Worm (Caenorhabditis elegans): ENCODE results near the gene C13F10.1.

- no peak for TF ChIP-seq ztf-11 (tag; optimal IDR thresholded peaks at IDR 0.05)
- no peak for TF ChIP-seq snpc-4 (tag; optimal IDR thresholded peaks at IDR 0.05)
- no peak for TF ChIP-seq mab-5 (tag; optimal IDR thresholded peaks at IDR 0.05)
- TF ChIP-seq bed-3 (GFP tag; optimal IDR thresholded peaks at IDR 0.05): no peak
- no peak for TF ChIP-seq nhr-28 (tag; optimal IDR thresholded peaks at IDR 0.05)
- no peak for TF ChIP-seq zip-8 (tag; optimal IDR thresholded peaks at IDR 0.05)
- TF ChIP-seq mls-2 (tag; optimal IDR thresholded peaks at IDR 0.05): no peak
- TF ChIP-seq nhr-237 (tag; optimal IDR thresholded peaks at IDR 0.05): no peak
- TF ChIP-seq flh-1 (GFP tag; optimal IDR thresholded peaks at IDR 0.05): no peak
- TF ChIP-seq lin-13 (tag; optimal IDR thresholded peaks at IDR 0.05): no peak
- TF ChIP-seq pha-4 (tag; optimal IDR thresholded peaks at IDR 0.05): no peak
- TF ChIP-seq mep-1 (tag; optimal IDR thresholded peaks at IDR 0.05): no peak
- no peak for TF ChIP-seq unc-62 (GFP tag; optimal IDR thresholded peaks at IDR 0.05)
Observed at ce11 chrV:7193562-7193961, 30.3 kb upstream of the C13F10.1 start, which contains the start of gene F09G2.8.
